Worm (Caenorhabditis elegans) whole organism, mixed stage, embryonic: Measurements from ENCODE around the gene nhr-11.

Experiments used
- blmp-1 ChIP-seq: fragments of 150-350 bp; optimal IDR thresholded peaks from 2 replicates; lab custom pipeline; 2014; ENCODE audit warnings: missing biosample characterization, missing genetic modification characterization
- ces-1 ChIP-seq: fragments of 150-350 bp; optimal IDR thresholded peaks from 2 replicates; lab custom pipeline; 2014; ENCODE audit warnings: missing biosample characterization, missing genetic modification reagents, missing genetic modification characterization
- nhr-28 ChIP-seq: fragments of 150-350 bp; optimal IDR thresholded peaks from 2 replicates; lab custom pipeline; 2014; ENCODE audit warnings: missing biosample characterization, missing genetic modification characterization
- snpc-4 ChIP-seq: fragments of 150-350 bp; optimal IDR thresholded peaks from 2 replicates; lab custom pipeline; 2014; ENCODE audit warnings: missing biosample characterization, missing genetic modification characterization

- no peak for TF ChIP-seq nhr-28
- TF ChIP-seq snpc-4 (tag; lab: Kevin White, UChicago) = no peak
- peak; percentile 52 for TF ChIP-seq ces-1 (GFP tag; lab: Kevin White, UChicago)
- no peak for TF ChIP-seq blmp-1 (tag; lab: Kevin White, UChicago)
These were observed 37.7 kb downstream of the nhr-11 start for ce11 chrIV:9107464-9107863.
